Worm (Caenorhabditis elegans): ENCODE results near the gene egg-3.
"Not testable (repeated sequence)": the region's sequence is repeated elsewhere in the genome, so short reads cannot be mapped to it uniquely, and the experiment has no call there.

ce11 chrII:10922874-10923273, 38.6 kb upstream of the egg-3 start, which contains the start of gene Y19D2B.1:
- TF ChIP-seq snpc-4 (tag; optimal IDR thresholded peaks at IDR 0.05); egl-27 (tag; optimal IDR thresholded peaks at IDR 0.05); zag-1 (tag; optimal IDR thresholded peaks at IDR 0.05); ama-1 (optimal IDR thresholded peaks at IDR 0.05); nhr-237 (tag; optimal IDR thresholded peaks at IDR 0.05); unc-39 (tag; optimal IDR thresholded peaks at IDR 0.05); nhr-77 (tag; optimal IDR thresholded peaks at IDR 0.05); aly-2 (tag; optimal IDR thresholded peaks at IDR 0.05); fkh-10 (GFP tag; optimal IDR thresholded peaks at IDR 0.05); elt-2 (tag; optimal IDR thresholded peaks at IDR 0.05); tbx-2 (tag; optimal IDR thresholded peaks at IDR 0.05); nhr-25 (tag; optimal IDR thresholded peaks at IDR 0.05): not testable (repeated sequence)
